Worm (Caenorhabditis elegans) whole organism, L2 larva: Measurements from ENCODE around the gene ctns-1.

Experiments used
- C34F6.9 ChIP-seq: fragments of 150-350 bp; optimal IDR thresholded peaks from 2 replicates; lab custom pipeline; 2014; ENCODE audit warnings: missing biosample characterization, missing genetic modification characterization
- F13H6.1 ChIP-seq: sonication (generic microtip); optimal IDR thresholded peaks from 2 replicates; lab custom pipeline; 2016; ENCODE audit warnings: missing genetic modification characterization, missing compliant biosample characterization
- R02D3.7 ChIP-seq: fragments of 150-350 bp; optimal IDR thresholded peaks from 2 replicates; lab custom pipeline; 2014; ENCODE audit warnings: missing biosample characterization, missing genetic modification characterization
- ZK546.5 ChIP-seq: sonication (generic microtip); optimal IDR thresholded peaks from 2 replicates; lab custom pipeline; 2017; ENCODE audit warnings: missing biosample characterization, missing genetic modification characterization
- alr-1 ChIP-seq: fragments of 150-350 bp; optimal IDR thresholded peaks from 2 replicates; lab custom pipeline; 2014; ENCODE audit warnings: missing biosample characterization, missing genetic modification characterization
- aly-2 ChIP-seq: fragments of 150-350 bp; optimal IDR thresholded peaks from 2 replicates; lab custom pipeline; 2014; ENCODE audit warnings: missing biosample characterization, missing genetic modification characterization
- blmp-1 ChIP-seq: sonication (generic microtip); optimal IDR thresholded peaks from 2 replicates; lab custom pipeline; 2017; ENCODE audit warnings: missing genetic modification characterization, mild to moderate bottlenecking, missing compliant biosample characterization, antibody characterized with exemption, moderate library complexity; ENCODE audit not compliant: insufficient read depth
- ceh-82 ChIP-seq: fragments of 150-350 bp; optimal IDR thresholded peaks from 2 replicates; lab custom pipeline; 2014; ENCODE audit warnings: missing biosample characterization, missing genetic modification characterization
- crh-2 ChIP-seq: sonication (generic microtip); optimal IDR thresholded peaks from 2 replicates; lab custom pipeline; 2017; ENCODE audit warnings: missing biosample characterization, missing genetic modification characterization
- dmd-4 ChIP-seq: sonication (generic microtip); optimal IDR thresholded peaks from 2 replicates; lab custom pipeline; 2017; ENCODE audit warnings: missing biosample characterization, missing genetic modification characterization
- egl-27 ChIP-seq: sonication (generic microtip); optimal IDR thresholded peaks from 3 replicates; lab custom pipeline; 2017; ENCODE audit warnings: missing biosample characterization, missing genetic modification reagents, missing genetic modification characterization
- elt-1 ChIP-seq: fragments of 150-350 bp; optimal IDR thresholded peaks from 2 replicates; lab custom pipeline; 2014; ENCODE audit warnings: missing biosample characterization, missing genetic modification characterization
- elt-3 ChIP-seq: sonication (generic microtip); optimal IDR thresholded peaks from 2 replicates; lab custom pipeline; 2017; ENCODE audit warnings: missing biosample characterization, missing genetic modification characterization
- fos-1 ChIP-seq: fragments of 150-350 bp; optimal IDR thresholded peaks from 2 replicates; lab custom pipeline; 2014; ENCODE audit warnings: missing biosample characterization, missing genetic modification characterization
- gmeb-1 ChIP-seq: fragments of 150-350 bp; optimal IDR thresholded peaks from 2 replicates; lab custom pipeline; 2014; ENCODE audit warnings: missing biosample characterization, missing genetic modification characterization
- lin-11 ChIP-seq: fragments of 150-350 bp; sonication (generic microtip); optimal IDR thresholded peaks from 2 replicates; lab custom pipeline; 2014; ENCODE audit warnings: missing biosample characterization, missing genetic modification characterization, inconsistent platforms, mixed read lengths
- lin-13 ChIP-seq: fragments of 150-350 bp; optimal IDR thresholded peaks from 2 replicates; lab custom pipeline; 2014; ENCODE audit warnings: missing biosample characterization, missing genetic modification reagents, missing genetic modification characterization
- lin-39 ChIP-seq: fragments of 150-350 bp; optimal IDR thresholded peaks from 2 replicates; lab custom pipeline; 2014; ENCODE audit warnings: missing biosample characterization, missing genetic modification reagents, missing genetic modification characterization
- lsy-2 ChIP-seq, 2 experiments: fragments of 150-350 bp in 1 of 2; sonication (generic microtip) in 1 of 2; optimal IDR thresholded peaks; 2 replicates each; lab custom pipeline; 2014 to 2017; ENCODE audit warnings: missing biosample characterization in 2 of 2, missing genetic modification characterization in 2 of 2
- mbf-1 ChIP-seq: sonication (generic microtip); optimal IDR thresholded peaks from 2 replicates; lab custom pipeline; 2017; ENCODE audit warnings: missing biosample characterization, missing genetic modification characterization
- mdl-1 ChIP-seq, 2 experiments: fragments of 150-350 bp in 1 of 2; sonication (generic microtip) in 1 of 2; optimal IDR thresholded peaks; 2 replicates each; lab custom pipeline; 2017; ENCODE audit warnings: missing biosample characterization in 2 of 2, missing genetic modification characterization in 2 of 2
- nhr-10 ChIP-seq: sonication (generic microtip); optimal IDR thresholded peaks from 2 replicates; lab custom pipeline; 2017; ENCODE audit warnings: missing biosample characterization, missing genetic modification characterization
- nhr-11 ChIP-seq: fragments of 150-350 bp; optimal IDR thresholded peaks from 2 replicates; lab custom pipeline; 2014; ENCODE audit warnings: missing biosample characterization, missing genetic modification characterization
- nhr-129 ChIP-seq: fragments of 150-350 bp; optimal IDR thresholded peaks from 2 replicates; lab custom pipeline; 2014; ENCODE audit warnings: missing biosample characterization, missing genetic modification characterization
- nhr-23 ChIP-seq: fragments of 150-350 bp; optimal IDR thresholded peaks from 2 replicates; lab custom pipeline; 2014; ENCODE audit warnings: missing biosample characterization, missing genetic modification reagents, missing genetic modification characterization
- nhr-237 ChIP-seq: fragments of 150-350 bp; optimal IDR thresholded peaks from 2 replicates; lab custom pipeline; 2014; ENCODE audit warnings: missing biosample characterization, missing genetic modification characterization
- nhr-6 ChIP-seq: fragments of 150-350 bp; optimal IDR thresholded peaks from 2 replicates; lab custom pipeline; 2014; ENCODE audit warnings: missing biosample characterization, missing genetic modification characterization
- peb-1 ChIP-seq: fragments of 150-350 bp; optimal IDR thresholded peaks from 2 replicates; lab custom pipeline; 2014; ENCODE audit warnings: missing biosample characterization, missing genetic modification characterization
- skn-1 ChIP-seq: sonication (generic microtip); optimal IDR thresholded peaks from 2 replicates; lab custom pipeline; 2017; ENCODE audit warnings: missing biosample characterization, missing genetic modification characterization
- sma-3 ChIP-seq: sonication (generic microtip); optimal IDR thresholded peaks from 2 replicates; lab custom pipeline; 2016; ENCODE audit warnings: missing genetic modification reagents, missing genetic modification characterization, missing compliant biosample characterization
- sma-9 ChIP-seq, 2 experiments: fragments of 150-350 bp in 1 of 2; sonication (generic microtip) in 1 of 2; optimal IDR thresholded peaks; 2 replicates each; lab custom pipeline; 2014 to 2016; ENCODE audit warnings: missing genetic modification characterization in 2 of 2, mild to moderate bottlenecking in 1 of 2, missing biosample characterization in 1 of 2, missing compliant biosample characterization in 1 of 2, missing genetic modification reagents in 1 of 2, moderate library complexity in 1 of 2
- snpc-4 ChIP-seq: fragments of 150-350 bp; optimal IDR thresholded peaks from 2 replicates; lab custom pipeline; 2014; ENCODE audit warnings: missing biosample characterization, missing genetic modification characterization
- unc-55 ChIP-seq: fragments of 150-350 bp; sonication (generic microtip); optimal IDR thresholded peaks from 3 replicates; lab custom pipeline; 2014; ENCODE audit warnings: missing biosample characterization, missing genetic modification reagents, missing genetic modification characterization
- zag-1 ChIP-seq: fragments of 150-350 bp; optimal IDR thresholded peaks from 2 replicates; lab custom pipeline; 2014; ENCODE audit warnings: missing biosample characterization, missing genetic modification characterization
- ztf-11 ChIP-seq: sonication (generic microtip); optimal IDR thresholded peaks from 2 replicates; lab custom pipeline; 2017; ENCODE audit warnings: missing biosample characterization, missing genetic modification characterization
- ztf-4 ChIP-seq: fragments of 150-350 bp; optimal IDR thresholded peaks from 2 replicates; lab custom pipeline; 2014; ENCODE audit warnings: missing biosample characterization, missing genetic modification characterization

ctns-1 gene

DNA sequence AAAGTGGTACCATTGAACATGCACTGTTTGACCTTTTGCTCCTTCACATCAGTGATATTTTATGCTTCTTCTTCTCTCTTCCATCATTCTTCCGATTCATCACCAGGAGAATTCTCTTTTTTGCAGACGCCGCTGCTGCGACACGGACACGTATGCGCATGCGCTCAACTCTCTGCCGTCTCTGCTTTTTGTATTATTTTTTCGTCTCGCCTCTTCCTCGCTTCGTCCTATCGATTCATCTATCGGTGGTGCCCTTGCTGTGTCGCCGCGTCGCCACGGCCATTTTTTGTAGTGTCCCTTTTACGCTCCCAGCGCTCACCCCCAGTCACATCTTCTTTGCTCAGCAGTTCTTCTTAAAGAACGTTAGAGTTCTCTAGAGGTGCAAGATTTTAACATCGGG, 10.6 kb downstream of the ctns-1 start (continued):
- no peak for TF ChIP-seq ztf-4
- TF ChIP-seq, all 48 proteins: peak for 17

- TF ChIP-seq mbf-1 (tag; lab: Kevin White, UChicago) (no peak), nhr-11 (tag; lab: Kevin White, UChicago) (no peak), ztf-11 (no peak), mdl-1 (tag; optimal IDR thresholded peaks at IDR 0.05; lab: Kevin White, UChicago) (no peak), egl-27 (tag; lab: Kevin White, UChicago) (no peak), peb-1 (tag; lab: Kevin White, UChicago) (no peak), nhr-129 (peak; percentile 1), sma-9 (GFP tag; optimal IDR thresholded peaks at IDR 0.05; lab: Kevin White, UChicago) (peak; percentile 8), sma-9 (tag; optimal IDR thresholded peaks at IDR 0.05; lab: Kevin White, UChicago) (no peak), blmp-1 (tag; lab: Kevin White, UChicago) (peak; percentile 2), F13H6.1 (tag; lab: Kevin White, UChicago) (no peak), crh-2 (tag; lab: Kevin White, UChicago) (no peak)
These were observed 11.3 kb downstream of the ctns-1 start for ce11 chrII:8125439-8125838.

ce11 chrII:8124867-8125266, 11.9 kb downstream of the ctns-1 start, which contains the start of gene ire-1:
Gene ire-1 (minus strand): TSS chrII:8124910.
- TF ChIP-seq F13H6.1 (tag; lab: Kevin White, UChicago), result peak; percentile 32
- TF ChIP-seq unc-55 (GFP tag; lab: Kevin White, UChicago), result peak; percentile 94
- no peak for TF ChIP-seq nhr-6 (tag; lab: Kevin White, UChicago)
- TF ChIP-seq nhr-11 (tag; lab: Kevin White, UChicago), result no peak
- TF ChIP-seq ztf-11, result no peak
- TF ChIP-seq R02D3.7, result no peak
- no peak for TF ChIP-seq elt-1 (tag; lab: Kevin White, UChicago)
- peak; percentile 69 for TF ChIP-seq lin-11 (tag; lab: Kevin White, UChicago)
- peak; percentile 9 for TF ChIP-seq blmp-1 (tag; lab: Kevin White, UChicago)
- no peak for TF ChIP-seq lin-39 (tag; lab: Kevin White, UChicago)
- TF ChIP-seq nhr-237 (tag; lab: Kevin White, UChicago), result no peak
- TF ChIP-seq egl-27 (tag; lab: Kevin White, UChicago), result no peak
- TF ChIP-seq sma-3, result no peak
- no peak for TF ChIP-seq nhr-23 (tag; lab: Kevin White, UChicago)
- TF ChIP-seq mdl-1 (tag; optimal IDR thresholded peaks at IDR 0.05; lab: Kevin White, UChicago), result no peak
- peak; percentile 49 for TF ChIP-seq gmeb-1 (tag; lab: Kevin White, UChicago)
- no peak for TF ChIP-seq ztf-4
- peak; percentile 64 for TF ChIP-seq fos-1 (tag; lab: Kevin White, UChicago)
- peak; percentile 84 for TF ChIP-seq crh-2 (tag; lab: Kevin White, UChicago)
- peak; percentile 93 to 99 for TF ChIP-seq lsy-2 (tag; optimal IDR thresholded peaks at IDR 0.05; lab: Kevin White, UChicago)
- TF ChIP-seq snpc-4, result peak; percentile 40
- TF ChIP-seq ZK546.5 (tag; lab: Kevin White, UChicago), result no peak
- TF ChIP-seq sma-9 (GFP tag; optimal IDR thresholded peaks at IDR 0.05; lab: Kevin White, UChicago), result peak; percentile 49
- no peak for TF ChIP-seq sma-9 (tag; optimal IDR thresholded peaks at IDR 0.05; lab: Kevin White, UChicago)
- TF ChIP-seq nhr-10 (tag; lab: Kevin White, UChicago), result no peak
- TF ChIP-seq C34F6.9 (tag; lab: Kevin White, UChicago), result peak; percentile 71
- no peak for TF ChIP-seq alr-1 (tag; lab: Kevin White, UChicago)
- TF ChIP-seq lin-13 (GFP tag; lab: Kevin White, UChicago), result peak; percentile 47
- no peak for TF ChIP-seq skn-1 (tag; lab: Kevin White, UChicago)
- TF ChIP-seq nhr-129, result peak; percentile 76
- no peak for TF ChIP-seq aly-2 (tag; lab: Kevin White, UChicago)
- no peak for TF ChIP-seq mbf-1 (tag; lab: Kevin White, UChicago)
- no peak for TF ChIP-seq peb-1 (tag; lab: Kevin White, UChicago)
- TF ChIP-seq elt-3 (tag; lab: Kevin White, UChicago), result no peak
- no peak for TF ChIP-seq zag-1 (tag; lab: Kevin White, UChicago)
- no peak for TF ChIP-seq dmd-4 (tag; lab: Kevin White, UChicago)

DNA sequence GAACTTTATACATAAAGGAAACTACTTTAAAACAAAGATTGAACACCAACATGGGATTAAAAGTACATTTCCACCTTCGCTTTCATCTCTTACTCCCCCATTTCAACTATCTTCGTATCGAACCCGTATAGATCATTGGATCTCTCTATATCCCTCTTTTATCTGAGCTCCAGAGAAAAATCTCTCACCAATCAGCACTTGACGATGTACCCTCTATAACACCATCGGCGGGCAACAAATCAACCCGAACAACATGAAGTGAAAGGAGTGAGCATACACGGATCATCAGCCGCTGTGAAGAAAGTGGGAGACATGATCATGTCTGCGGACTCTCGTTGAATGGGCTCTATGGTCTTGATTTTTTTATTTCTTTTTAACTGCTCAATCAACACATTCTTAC, 19.3 kb downstream of the ctns-1 start:
- TF ChIP-seq F13H6.1 (tag; lab: Kevin White, UChicago), result peak; percentile 1
- TF ChIP-seq nhr-129, result peak; percentile 24
- TF ChIP-seq ceh-82, result no peak
- peak in 1 of 2 experiments; percentile 5 for TF ChIP-seq lsy-2 (tag; optimal IDR thresholded peaks at IDR 0.05; lab: Kevin White, UChicago)
- peak; percentile 50 for TF ChIP-seq sma-9 (GFP tag; optimal IDR thresholded peaks at IDR 0.05; lab: Kevin White, UChicago)
- no peak for TF ChIP-seq sma-9 (tag; optimal IDR thresholded peaks at IDR 0.05; lab: Kevin White, UChicago)
- TF ChIP-seq unc-55 (GFP tag; lab: Kevin White, UChicago), result no peak
- TF ChIP-seq, all 48 proteins: peak for 4
